Fruit fly (Drosophila melanogaster): Measurements from ENCODE around the gene CG2217.
A peak's percentile ranks its signal among the peaks of the same experiment; 100 is the strongest.

The CG2217 gene

DNA sequence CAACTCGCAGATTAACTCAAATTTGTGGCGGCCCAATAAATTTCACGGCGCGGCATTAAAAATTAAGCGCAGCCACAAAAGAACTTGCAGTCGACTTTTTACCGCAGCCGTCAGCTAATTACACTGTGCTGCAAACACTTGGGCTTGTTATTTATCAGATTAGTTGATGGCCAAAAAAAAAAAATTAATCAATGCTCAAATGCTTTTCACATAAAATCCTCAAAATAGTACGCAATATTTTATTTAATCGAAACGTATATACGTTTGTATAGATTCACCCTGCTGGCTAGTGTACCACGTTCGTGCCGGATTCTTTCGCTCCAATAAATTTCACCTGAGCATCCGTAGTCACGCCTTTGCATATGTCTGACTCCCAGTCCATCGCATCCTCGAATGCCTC, 9.0 kb downstream of the CG2217 start (continued):
- TF ChIP-seq ro (GFP tag; IDR thresholded peaks at IDR 0.05) (no peak), CG16863 (GFP tag; optimal IDR thresholded peaks at IDR 0.05) (peak; percentile 45), Med (GFP tag) (peak; percentile 90), Pdp1 (GFP tag; optimal IDR thresholded peaks at IDR 0.05) (peak in 1 of 2 experiments; percentile 61), klu (GFP tag; IDR thresholded peaks at IDR 0.05) (no peak), hb (GFP tag; IDR thresholded peaks at IDR 0.05; ENCODE audit: partially characterized antibody) (no peak), CG11560 (tag; IDR thresholded peaks at IDR 0.05) (no peak), sob (GFP tag; IDR thresholded peaks at IDR 0.05) (0 out of 2 replicates have a peak, but pooled peaks have one; percentile 42), tx (GFP tag; optimal IDR thresholded peaks at IDR 0.05) (no peak), CG1529 (GFP tag; optimal IDR thresholded peaks at IDR 0.05) (no peak), ken (GFP tag; IDR thresholded peaks at IDR 0.05) (0 out of 3 replicates have a peak, but pooled peaks have one; percentile 55), CG10321 (GFP tag; IDR thresholded peaks at IDR 0.05) (no peak), chinmo (GFP tag; IDR thresholded peaks at IDR 0.05; ENCODE audit: partially characterized antibody) (no peak), disco-r (GFP tag; optimal IDR thresholded peaks at IDR 0.05) (no peak), Bteb2 (GFP tag; optimal IDR thresholded peaks at IDR 0.05) (no peak), CG30431 (GFP tag; optimal IDR thresholded peaks at IDR 0.05) (peak; percentile 23), CG31441 (GFP tag; IDR thresholded peaks at IDR 0.05) (peak; percentile 67), fd102C (GFP tag; optimal IDR thresholded peaks at IDR 0.05) (no peak), CG14710 (tag; optimal IDR thresholded peaks at IDR 0.05) (peak; percentile 41), Xbp1 (GFP tag; optimal IDR thresholded peaks at IDR 0.05) (peak; percentile 48), kah (GFP tag; optimal IDR thresholded peaks at IDR 0.05) (peak; percentile 1), Hmx (GFP tag; optimal IDR thresholded peaks at IDR 0.05) (no peak), CG6654 (GFP tag; optimal IDR thresholded peaks at IDR 0.05) (peak; percentile 36), CG18599 (GFP tag; optimal IDR thresholded peaks at IDR 0.05) (peak; percentile 63), CG6854 (GFP tag; optimal IDR thresholded peaks at IDR 0.05) (no peak), CG14667 (GFP tag; IDR thresholded peaks at IDR 0.05) (no peak), ara (GFP tag; IDR thresholded peaks at IDR 0.05) (peak; percentile 81), chn (GFP tag; optimal IDR thresholded peaks at IDR 0.05) (peak; percentile 17), tap (tag; optimal IDR thresholded peaks at IDR 0.05) (peak; percentile 17), CG6813 (GFP tag; optimal IDR thresholded peaks at IDR 0.05) (no peak), bigmax (GFP tag; optimal IDR thresholded peaks at IDR 0.05) (no peak), CG9609 (GFP tag; optimal IDR thresholded peaks at IDR 0.05) (peak; percentile 7), Hr39 (optimal IDR thresholded peaks at IDR 0.05) (no peak), CG2199 (GFP tag; IDR thresholded peaks at IDR 0.05) (no peak), CG12155 (GFP tag; optimal IDR thresholded peaks at IDR 0.05) (peak; percentile 9), MBD-R2 (GFP tag; IDR thresholded peaks at IDR 0.05) (peak; percentile 28; the same call in 1 of the 2 replicates), CG4328 (GFP tag; optimal IDR thresholded peaks at IDR 0.05) (no peak), CG17568 (GFP tag; optimal IDR thresholded peaks at IDR 0.05) (no peak), CG14965 (GFP tag; optimal IDR thresholded peaks at IDR 0.05; ENCODE audit: borderline replicate concordance) (no peak), CG31224 (GFP tag; IDR thresholded peaks at IDR 0.05) (no peak), ewg (GFP tag; optimal IDR thresholded peaks at IDR 0.05) (peak; percentile 43), CG3281 (GFP tag; optimal IDR thresholded peaks at IDR 0.05) (no peak), Sox100B (GFP tag; optimal IDR thresholded peaks at IDR 0.05) (peak; percentile 45), CG8924 (tag; optimal IDR thresholded peaks at IDR 0.05) (no peak), Ssrp (tag; optimal IDR thresholded peaks at IDR 0.05) (peak; percentile 58), YL-1 (GFP tag; optimal IDR thresholded peaks at IDR 0.05) (no peak), HLH4C (GFP tag; IDR thresholded peaks at IDR 0.05; ENCODE audit: partially characterized antibody) (no peak), mld (GFP tag; IDR thresholded peaks at IDR 0.05; ENCODE audit: partially characterized antibody) (no peak), wek (GFP tag; optimal IDR thresholded peaks at IDR 0.05) (no peak), bab2 (GFP tag; optimal IDR thresholded peaks at IDR 0.05) (peak; percentile 59), ranshi (GFP tag; IDR thresholded peaks at IDR 0.05) (peak; percentile 63; the same call in 1 of the 2 replicates)
